Worm (Caenorhabditis elegans) whole organism, L4/young adult: ENCODE measurements around the gene C08F8.3.

Experiments
- W03F9.2 ChIP-seq: fragments of 150-350 bp; optimal IDR thresholded peaks from 2 replicates; lab custom pipeline; 2014; ENCODE audit warnings: missing biosample characterization, missing genetic modification characterization
- dao-5 ChIP-seq: sonication (generic microtip); optimal IDR thresholded peaks from 2 replicates; lab custom pipeline; 2016; ENCODE audit warnings: missing genotype, missing genetic modification characterization, moderate library complexity, missing compliant biosample characterization
- him-1 ChIP-seq: sonication (generic microtip); optimal IDR thresholded peaks from 2 replicates; lab custom pipeline; 2016; ENCODE audit warnings: missing genotype, missing genetic modification reagents, missing genetic modification characterization, missing compliant biosample characterization

- TF ChIP-seq him-1 (tag; lab: Kevin White, UChicago) (no peak), W03F9.2 (tag; lab: Kevin White, UChicago) (no peak), dao-5 (tag; lab: Kevin White, UChicago) (no peak)
Measured at ce11 chrIV:11111898-11112297, 42.9 kb upstream of the C08F8.3 start.
